Worm (Caenorhabditis elegans) whole organism, young adult: ENCODE results near the gene slo-1.
A peak's percentile ranks its signal among the peaks of the same experiment; 100 is the strongest.

Experiments used
- B0019.2 ChIP-seq: fragments of 200-800 bp; sonication (Bioruptor generic); conservative IDR thresholded peaks from 2 replicates; pipeline ENCODE4 v1.3.6; 2022; ENCODE audit warnings: missing genetic modification reagents, missing genetic modification characterization, missing compliant biosample characterization
- B0035.1 ChIP-seq: sonication (generic microtip); optimal IDR thresholded peaks from 2 replicates; lab custom pipeline; 2016; ENCODE audit warnings: missing genetic modification characterization, mild to moderate bottlenecking, missing compliant biosample characterization, missing genotype, missing genetic modification reagents
- D2030.7 ChIP-seq: fragments of 200-800 bp; sonication (Bioruptor generic); IDR thresholded peaks from 2 replicates; pipeline ENCODE4 v1.3.6; 2022; ENCODE audit warnings: missing genetic modification reagents, missing genetic modification characterization, missing compliant biosample characterization
- F22D6.2 ChIP-seq: sonication (generic microtip); optimal IDR thresholded peaks from 2 replicates; lab custom pipeline; 2016; ENCODE audit warnings: mild to moderate bottlenecking, missing genetic modification characterization, missing compliant biosample characterization
- F39B2.1 ChIP-seq: fragments of 200-800 bp; sonication (Bioruptor generic); IDR thresholded peaks from 2 replicates; pipeline ENCODE4 v1.3.6; 2022; ENCODE audit warnings: missing genetic modification reagents, missing genetic modification characterization, missing compliant biosample characterization
- F52B5.7 ChIP-seq: sonication (generic microtip); optimal IDR thresholded peaks from 2 replicates; lab custom pipeline; 2016; ENCODE audit warnings: mild to moderate bottlenecking, missing genetic modification characterization, missing compliant biosample characterization
- F55B11.4 ChIP-seq: sonication (generic microtip); optimal IDR thresholded peaks from 2 replicates; lab custom pipeline; 2016; ENCODE audit warnings: missing compliant biosample characterization, missing genetic modification characterization, borderline replicate concordance; ENCODE audit not compliant: insufficient read depth
- K12H6.12 ChIP-seq: fragments of 200-800 bp; sonication (Bioruptor generic); optimal IDR thresholded peaks from 2 replicates; lab custom pipeline; 2018; ENCODE audit warnings: mild to moderate bottlenecking, missing genetic modification characterization, missing compliant biosample characterization
- T26A5.8 ChIP-seq: sonication (generic microtip); optimal IDR thresholded peaks from 2 replicates; lab custom pipeline; 2016; ENCODE audit warnings: missing genetic modification characterization, missing compliant biosample characterization
- Y67H2A.10 ChIP-seq: fragments of 200-800 bp; sonication (Bioruptor generic); conservative IDR thresholded peaks from 2 replicates; pipeline ENCODE4 v1.3.6; 2022; ENCODE audit warnings: missing genetic modification reagents, missing genetic modification characterization, missing compliant biosample characterization
- Y79H2A.3 ChIP-seq: fragments of 200-800 bp; sonication (Bioruptor generic); conservative IDR thresholded peaks from 2 replicates; pipeline ENCODE4 v1.3.6; 2022; ENCODE audit warnings: missing genetic modification reagents, missing genetic modification characterization, missing compliant biosample characterization
- ZK185.1 ChIP-seq: sonication (generic microtip); optimal IDR thresholded peaks from 2 replicates; lab custom pipeline; 2016; ENCODE audit warnings: mild to moderate bottlenecking, missing genetic modification characterization, missing compliant biosample characterization; ENCODE audit not compliant: poor library complexity, severe bottlenecking
- athp-1 ChIP-seq: sonication (generic microtip); optimal IDR thresholded peaks from 2 replicates; lab custom pipeline; 2017; ENCODE audit warnings: mild to moderate bottlenecking, missing genetic modification characterization, missing compliant biosample characterization
- attf-5 ChIP-seq: fragments of 200-800 bp; sonication (Bioruptor generic); optimal IDR thresholded peaks from 2 replicates; lab custom pipeline; 2018; ENCODE audit warnings: mild to moderate bottlenecking, missing genetic modification characterization, missing compliant biosample characterization
- attf-6 ChIP-seq: fragments of 200-800 bp; sonication (Bioruptor generic); IDR thresholded peaks from 2 replicates; pipeline ENCODE4 v1.3.6; 2022; ENCODE audit warnings: missing genetic modification reagents, missing genetic modification characterization, missing compliant biosample characterization
- bed-2 ChIP-seq: fragments of 200-800 bp; sonication (Bioruptor generic); IDR thresholded peaks from 2 replicates; pipeline ENCODE4 v1.3.6; 2022; ENCODE audit warnings: missing genetic modification reagents, missing genetic modification characterization, missing compliant biosample characterization
- ccch-3 ChIP-seq: fragments of 200-800 bp; sonication (Bioruptor generic); optimal IDR thresholded peaks from 2 replicates; lab custom pipeline; 2018; ENCODE audit warnings: mild to moderate bottlenecking, missing genetic modification characterization, missing compliant biosample characterization
- cebp-1 ChIP-seq, 2 experiments: fragments of 200-800 bp in 1 of 2; sonication (Bioruptor generic) in 1 of 2; sonication (generic microtip) in 1 of 2; IDR thresholded peaks in 1 of 2; optimal IDR thresholded peaks in 1 of 2; 2 replicates each; pipeline versions ENCODE4 v1.3.6 to Lab custom; 2017 to 2022; ENCODE audit warnings: missing compliant biosample characterization in 2 of 2, missing genetic modification characterization in 2 of 2, mild to moderate bottlenecking in 1 of 2, missing genetic modification reagents in 1 of 2, moderate library complexity in 1 of 2
- ceh-100 ChIP-seq: fragments of 200-800 bp; sonication (Bioruptor generic); IDR thresholded peaks from 2 replicates; pipeline ENCODE4 v1.3.6; 2022; ENCODE audit warnings: missing genetic modification reagents, missing genetic modification characterization, missing compliant biosample characterization
- ceh-27 ChIP-seq: fragments of 200-800 bp; sonication (Bioruptor generic); optimal IDR thresholded peaks from 2 replicates; lab custom pipeline; 2018; ENCODE audit warnings: mild to moderate bottlenecking, missing genetic modification characterization, moderate library complexity, missing compliant biosample characterization
- ceh-40 ChIP-seq: fragments of 200-800 bp; sonication (Bioruptor generic); IDR thresholded peaks from 2 replicates; pipeline ENCODE4 v1.3.6; 2022; ENCODE audit warnings: missing genetic modification characterization, missing compliant biosample characterization
- ceh-58 ChIP-seq: fragments of 200-800 bp; sonication (Bioruptor generic); IDR thresholded peaks from 2 replicates; pipeline ENCODE4 v1.3.6; 2022; ENCODE audit warnings: missing genetic modification characterization, missing compliant biosample characterization
- ceh-91 ChIP-seq: fragments of 200-800 bp; sonication (Bioruptor generic); IDR thresholded peaks from 2 replicates; pipeline ENCODE4 v1.3.6; 2022; ENCODE audit warnings: missing genetic modification reagents, missing genetic modification characterization, missing compliant biosample characterization
- chd-7 ChIP-seq: sonication (generic microtip); optimal IDR thresholded peaks from 2 replicates; lab custom pipeline; 2016; ENCODE audit warnings: mild to moderate bottlenecking, missing genetic modification characterization, moderate library complexity, missing compliant biosample characterization
- dpl-1 ChIP-seq: fragments of 150-350 bp; optimal IDR thresholded peaks from 2 replicates; lab custom pipeline; 2014; ENCODE audit warnings: missing biosample characterization, missing genetic modification reagents, missing genetic modification characterization
- egl-18 ChIP-seq: fragments of 200-800 bp; sonication (Bioruptor generic); IDR thresholded peaks from 2 replicates; pipeline ENCODE4 v1.3.6; 2022; ENCODE audit warnings: missing genetic modification reagents, missing genetic modification characterization, missing compliant biosample characterization
- egl-44 ChIP-seq: fragments of 200-800 bp; sonication (Bioruptor generic); IDR thresholded peaks from 2 replicates; pipeline ENCODE4 v1.3.6; 2022; ENCODE audit warnings: missing genetic modification reagents, missing genetic modification characterization, missing compliant biosample characterization
- egrh-3 ChIP-seq: fragments of 200-800 bp; sonication (Bioruptor generic); IDR thresholded peaks from 2 replicates; pipeline ENCODE4 v1.3.6; 2022; ENCODE audit warnings: missing genetic modification reagents, missing genetic modification characterization, missing compliant biosample characterization
- gei-17 ChIP-seq: fragments of 200-800 bp; sonication (Bioruptor generic); optimal IDR thresholded peaks from 2 replicates; lab custom pipeline; 2018; ENCODE audit warnings: mild to moderate bottlenecking, missing genetic modification characterization, missing compliant biosample characterization
- let-526 ChIP-seq: fragments of 200-800 bp; sonication (Bioruptor generic); IDR thresholded peaks from 2 replicates; pipeline ENCODE4 v1.3.6; 2022; ENCODE audit warnings: missing genetic modification reagents, missing genetic modification characterization, missing compliant biosample characterization
- let-607 ChIP-seq, 2 experiments: fragments of 200-800 bp in 1 of 2; sonication (Bioruptor generic) in 1 of 2; sonication (generic microtip) in 1 of 2; optimal IDR thresholded peaks; 2 replicates each; lab custom pipeline; 2016 to 2018; ENCODE audit warnings: mild to moderate bottlenecking in 2 of 2, missing compliant biosample characterization in 2 of 2, missing genetic modification characterization in 2 of 2, moderate library complexity in 2 of 2, missing genotype in 1 of 2
- lin-54 ChIP-seq: fragments of 200-800 bp; sonication (Bioruptor generic); optimal IDR thresholded peaks from 2 replicates; lab custom pipeline; 2018; ENCODE audit warnings: mild to moderate bottlenecking, missing genetic modification characterization, missing compliant biosample characterization
- madf-3 ChIP-seq: fragments of 200-800 bp; sonication (Bioruptor generic); IDR thresholded peaks from 2 replicates; pipeline ENCODE4 v1.3.6; 2022; ENCODE audit warnings: missing genetic modification reagents, missing genetic modification characterization, missing compliant biosample characterization
- mel-28 ChIP-seq: sonication (generic microtip); optimal IDR thresholded peaks from 2 replicates; lab custom pipeline; 2016; ENCODE audit warnings: borderline replicate concordance, mild to moderate bottlenecking, missing genetic modification characterization, missing compliant biosample characterization
- mxl-1 ChIP-seq: sonication (generic microtip); optimal IDR thresholded peaks from 2 replicates; lab custom pipeline; 2016; ENCODE audit warnings: missing genetic modification characterization, missing compliant biosample characterization
- nfya-2 ChIP-seq: fragments of 200-800 bp; sonication (Bioruptor generic); IDR thresholded peaks from 2 replicates; pipeline ENCODE4 v1.3.6; 2022; ENCODE audit warnings: missing genetic modification reagents, missing genetic modification characterization, missing compliant biosample characterization
- nhr-120 ChIP-seq: fragments of 200-800 bp; sonication (Bioruptor generic); IDR thresholded peaks from 2 replicates; pipeline ENCODE4 v1.3.6; 2022; ENCODE audit warnings: missing genetic modification characterization, missing compliant biosample characterization
- nhr-179 ChIP-seq: sonication (generic microtip); optimal IDR thresholded peaks from 2 replicates; lab custom pipeline; 2016; ENCODE audit warnings: mild to moderate bottlenecking, missing genetic modification characterization, missing compliant biosample characterization
- rcor-1 ChIP-seq: fragments of 200-800 bp; sonication (Bioruptor generic); IDR thresholded peaks from 2 replicates; pipeline ENCODE4 v1.3.6; 2022; ENCODE audit warnings: missing genetic modification reagents, missing genetic modification characterization, missing compliant biosample characterization
- rpc-1 ChIP-seq, 2 experiments: fragments of 150-350 bp in 1 of 2; sonication (generic microtip) in 1 of 2; optimal IDR thresholded peaks; 2 replicates each; lab custom pipeline; 2014 to 2018; ENCODE audit warnings: missing biosample characterization in 1 of 2, missing genetic modification characterization in 1 of 2, missing genetic modification reagents in 1 of 2, missing genotype in 1 of 2
- snpc-1.1 ChIP-seq: sonication (generic microtip); optimal IDR thresholded peaks from 2 replicates; lab custom pipeline; 2017; ENCODE audit warnings: missing genetic modification characterization, mild to moderate bottlenecking, missing compliant biosample characterization, antibody characterized with exemption, moderate library complexity, missing genotype, missing genetic modification reagents; ENCODE audit not compliant: insufficient read depth
- somi-1 ChIP-seq: fragments of 200-800 bp; sonication (Bioruptor generic); optimal IDR thresholded peaks from 2 replicates; lab custom pipeline; 2018; ENCODE audit warnings: mild to moderate bottlenecking, missing genetic modification characterization, missing compliant biosample characterization
- tbx-9 ChIP-seq: sonication (generic microtip); optimal IDR thresholded peaks from 2 replicates; lab custom pipeline; 2016; ENCODE audit warnings: borderline replicate concordance, missing genetic modification characterization, inconsistent platforms, missing compliant biosample characterization
- unc-62 ChIP-seq: fragments of 150-350 bp; optimal IDR thresholded peaks from 2 replicates; lab custom pipeline; 2014; ENCODE audit warnings: missing biosample characterization, missing genetic modification reagents, missing genetic modification characterization
- zfh-2 ChIP-seq: fragments of 200-800 bp; sonication (Bioruptor generic); conservative IDR thresholded peaks from 2 replicates; pipeline ENCODE4 v1.3.6; 2022; ENCODE audit warnings: missing genetic modification reagents, missing genetic modification characterization, missing compliant biosample characterization
- zim-3 ChIP-seq: sonication (generic microtip); optimal IDR thresholded peaks from 2 replicates; lab custom pipeline; 2017; ENCODE audit warnings: mild to moderate bottlenecking, missing genetic modification characterization, moderate library complexity, missing compliant biosample characterization
- ztf-22 ChIP-seq: fragments of 200-800 bp; sonication (Bioruptor generic); optimal IDR thresholded peaks from 2 replicates; lab custom pipeline; 2018; ENCODE audit warnings: mild to moderate bottlenecking, missing genetic modification characterization, moderate library complexity, missing compliant biosample characterization
- ztf-25 ChIP-seq: fragments of 200-800 bp; sonication (Bioruptor generic); IDR thresholded peaks from 2 replicates; pipeline ENCODE4 v1.3.6; 2022; ENCODE audit warnings: missing genetic modification reagents, missing genetic modification characterization, missing compliant biosample characterization

Gene slo-1

DNA sequence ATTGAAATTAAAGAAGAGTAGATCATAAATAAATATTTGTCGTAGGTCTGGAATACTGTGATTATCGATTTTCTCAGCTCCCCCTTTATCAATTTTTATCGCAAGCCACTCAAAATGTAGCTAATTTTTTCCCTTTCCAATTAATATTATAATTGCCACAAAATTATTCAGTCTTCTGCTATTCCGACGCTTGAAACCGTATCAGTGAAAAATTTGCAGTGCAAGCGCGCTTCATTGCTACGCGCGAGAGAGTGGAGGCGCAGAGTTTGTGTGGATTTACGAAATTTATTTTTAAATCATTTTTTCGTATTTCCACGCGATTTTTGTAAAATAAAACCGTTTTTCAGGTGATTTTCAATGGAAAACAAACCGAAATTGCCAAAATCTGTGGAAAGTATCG, 41.5 kb downstream of the slo-1 start, which contains the start of gene ints-5 (continued):
- TF ChIP-seq nfya-2 (GFP tag; lab: Robert Waterston, UW) (no peak), F22D6.2 (tag; lab: Kevin White, UChicago) (no peak), let-607 (tag; optimal IDR thresholded peaks at IDR 0.05; lab: Kevin White, UChicago) (no peak), nhr-120 (GFP tag; lab: Robert Waterston, UW) (no peak), madf-3 (no peak), tbx-9 (tag; lab: Kevin White, UChicago) (no peak), ceh-58 (GFP tag; lab: Robert Waterston, UW) (no peak), Y79H2A.3 (no peak), attf-6 (GFP tag; lab: Robert Waterston, UW) (no peak), athp-1 (tag; lab: Kevin White, UChicago) (no peak), K12H6.12 (tag; lab: Kevin White, UChicago) (peak; percentile 38), mxl-1 (tag; lab: Kevin White, UChicago) (no peak), ccch-3 (GFP tag; lab: Kevin White, UChicago) (no peak), F52B5.7 (tag; lab: Kevin White, UChicago) (no peak), ceh-40 (GFP tag; lab: Robert Waterston, UW) (no peak), unc-62 (GFP tag; lab: Kevin White, UChicago) (no peak), rcor-1 (peak; percentile 43; the same call in 1 of the 2 replicates), F55B11.4 (tag; lab: Kevin White, UChicago) (no peak), nhr-179 (tag; lab: Kevin White, UChicago) (no peak), gei-17 (GFP tag; lab: Kevin White, UChicago) (no peak), mel-28 (tag; lab: Kevin White, UChicago) (no peak), chd-7 (tag; lab: Kevin White, UChicago) (no peak), ztf-22 (no peak), attf-5 (GFP tag; lab: Kevin White, UChicago) (peak; percentile 59), T26A5.8 (tag; lab: Kevin White, UChicago) (no peak), Y67H2A.10 (GFP tag; lab: Robert Waterston, UW) (no peak), let-526 (GFP tag; lab: Robert Waterston, UW) (no peak), bed-2 (GFP tag; lab: Robert Waterston, UW) (no peak), dpl-1 (no peak), ceh-100 (GFP tag; lab: Robert Waterston, UW) (no peak), lin-54 (peak; percentile 24), B0035.1 (no peak), egl-44 (GFP tag; lab: Robert Waterston, UW) (no peak), egrh-3 (GFP tag; lab: Robert Waterston, UW) (no peak), zfh-2 (no peak), egl-18 (GFP tag; lab: Robert Waterston, UW) (no peak), zim-3 (tag; lab: Kevin White, UChicago) (no peak), B0019.2 (GFP tag; lab: Robert Waterston, UW) (no peak), ZK185.1 (no peak), rpc-1 (optimal IDR thresholded peaks at IDR 0.05; lab: Kevin White, UChicago) (no peak), rpc-1 (tag; optimal IDR thresholded peaks at IDR 0.05; lab: Kevin White, UChicago) (no peak), snpc-1.1 (tag; lab: Kevin White, UChicago) (peak; percentile 28), cebp-1 (GFP tag; IDR thresholded peaks at IDR 0.05; lab: Robert Waterston, UW) (no peak), cebp-1 (tag; optimal IDR thresholded peaks at IDR 0.05; lab: Kevin White, UChicago) (peak; percentile 73), ceh-91 (GFP tag; lab: Robert Waterston, UW) (no peak), ceh-27 (no peak), F39B2.1 (GFP tag; lab: Robert Waterston, UW) (no peak), D2030.7 (peak; percentile 66), somi-1 (GFP tag; lab: Kevin White, UChicago) (no peak), ztf-25 (GFP tag; lab: Robert Waterston, UW) (no peak)
